Worm (Caenorhabditis elegans) whole organism, young adult: ENCODE results near the gene twk-16.

Source experiments
- F33H1.4 ChIP-seq: fragments of 200-800 bp; sonication (Bioruptor generic); IDR thresholded peaks from 2 replicates; pipeline ENCODE4 v1.3.6; 2022; ENCODE audit warnings: missing genetic modification reagents, missing genetic modification characterization, missing compliant biosample characterization
- ccch-3 ChIP-seq: fragments of 200-800 bp; sonication (Bioruptor generic); optimal IDR thresholded peaks from 2 replicates; lab custom pipeline; 2018; ENCODE audit warnings: mild to moderate bottlenecking, missing genetic modification characterization, missing compliant biosample characterization
- ceh-100 ChIP-seq: fragments of 200-800 bp; sonication (Bioruptor generic); IDR thresholded peaks from 2 replicates; pipeline ENCODE4 v1.3.6; 2022; ENCODE audit warnings: missing genetic modification reagents, missing genetic modification characterization, missing compliant biosample characterization
- gei-17 ChIP-seq: fragments of 200-800 bp; sonication (Bioruptor generic); optimal IDR thresholded peaks from 2 replicates; lab custom pipeline; 2018; ENCODE audit warnings: mild to moderate bottlenecking, missing genetic modification characterization, missing compliant biosample characterization
- him-1 ChIP-seq: sonication (generic microtip); optimal IDR thresholded peaks from 2 replicates; lab custom pipeline; 2016; ENCODE audit warnings: missing genotype, missing genetic modification reagents, missing genetic modification characterization, missing compliant biosample characterization

DNA sequence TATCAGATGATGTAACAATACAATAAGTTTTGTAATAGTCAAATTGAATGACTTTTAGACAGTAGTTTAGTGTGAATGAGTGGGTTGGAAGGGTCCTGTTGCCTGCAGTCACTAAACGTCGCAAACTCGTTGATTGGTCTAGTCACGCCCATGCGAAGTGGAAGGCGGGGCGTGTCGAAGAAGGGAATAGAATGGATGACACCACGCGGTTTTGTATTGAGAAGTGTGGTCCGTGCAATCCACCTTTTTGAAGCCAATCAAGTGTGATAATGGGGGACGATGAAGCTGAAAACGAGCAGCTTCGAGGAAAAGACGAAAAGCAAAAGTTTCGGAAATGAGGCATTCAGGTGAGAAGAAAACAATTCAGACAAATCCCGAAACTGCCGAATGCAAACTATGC lies 10.6 kb upstream of the twk-16 start, which contains the start of gene ceh-31:
- TF ChIP-seq ccch-3 (GFP tag; lab: Kevin White, UChicago) (no peak), ceh-100 (GFP tag; lab: Robert Waterston, UW) (no peak), him-1 (tag; lab: Kevin White, UChicago) (no peak), F33H1.4 (GFP tag; lab: Robert Waterston, UW) (no peak), gei-17 (GFP tag; lab: Kevin White, UChicago) (no peak)
